Worm (Caenorhabditis elegans): ENCODE measurements around the gene srg-44.

srg-44 gene

ce11 chrV:17331340-17331739, 2.7 kb downstream of the srg-44 start, which contains the start of gene fbxa-185:
Gene fbxa-185 (plus strand): TSS chrV:17331640.
- TF ChIP-seq pag-3 (tag; optimal IDR thresholded peaks at IDR 0.05; ENCODE audit: borderline replicate concordance, insufficient read depth) (no peak), alr-1 (tag; optimal IDR thresholded peaks at IDR 0.05; ENCODE audit: borderline replicate concordance) (no peak), nhr-84 (tag; optimal IDR thresholded peaks at IDR 0.05) (no peak), mef-2 (tag; optimal IDR thresholded peaks at IDR 0.05) (no peak), hpl-2 (GFP tag; optimal IDR thresholded peaks at IDR 0.05) (no peak)

DNA sequence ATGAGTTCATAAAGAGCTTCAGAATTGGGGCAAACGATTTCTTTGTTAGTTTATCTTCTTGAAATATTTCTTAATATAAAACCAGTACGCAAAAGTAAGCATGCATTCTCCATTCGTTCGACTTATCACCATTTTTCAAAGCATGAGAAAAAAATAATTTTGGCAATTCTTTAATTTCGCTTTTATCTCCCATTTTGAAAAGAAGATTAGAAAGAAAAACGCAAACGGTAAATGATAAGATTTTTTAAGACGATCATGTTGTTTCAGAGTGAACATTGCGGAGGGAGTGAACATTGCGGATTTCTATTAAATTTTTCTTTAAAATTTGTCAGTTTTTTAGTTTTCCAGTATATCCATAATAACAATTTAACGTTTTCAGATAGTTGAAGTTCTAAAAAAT, 10.8 kb downstream of the srg-44 start:
- TF ChIP-seq elt-2 (tag; optimal IDR thresholded peaks at IDR 0.05) = peak; percentile 56
- no peak for TF ChIP-seq C16A3.4 (tag; optimal IDR thresholded peaks at IDR 0.05)

DNA sequence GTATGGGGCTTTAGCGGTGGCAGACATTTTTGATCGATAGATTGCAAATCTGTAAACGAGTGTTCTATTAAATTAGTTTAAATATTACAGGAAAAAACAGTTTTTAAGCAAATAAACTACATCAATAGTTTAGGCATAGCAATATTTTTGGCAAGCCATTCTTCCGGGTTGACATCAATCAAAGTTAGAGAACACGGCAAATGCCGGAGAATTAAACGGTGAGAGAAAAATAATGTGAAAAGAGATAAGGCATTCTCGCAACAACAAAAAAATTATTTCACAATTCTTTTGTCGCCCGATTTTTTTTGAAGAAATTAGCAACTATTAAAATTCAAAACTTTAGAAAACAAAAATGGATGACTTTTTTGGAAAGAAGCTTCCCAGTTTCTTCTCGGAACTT, 16.3 kb downstream of the srg-44 start, which contains the start of the genes fbxa-188 and fbxa-189:
Gene fbxa-188 (minus strand): TSS at position 51 of the 400 bp plus-strand sequence.
Gene fbxa-189 (plus strand): TSS at position 339 of the 400 bp plus-strand sequence.
- no peak for TF ChIP-seq blmp-1 (tag; optimal IDR thresholded peaks at IDR 0.05)
- TF ChIP-seq elt-2 (tag; optimal IDR thresholded peaks at IDR 0.05) = peak; percentile 31

ce11 chrV:17347602-17348001, 19.0 kb downstream of the srg-44 start, which contains the start of gene skr-5:
Gene skr-5 (plus strand): TSS chrV:17347902.
- TF ChIP-seq hpl-2 (GFP tag; optimal IDR thresholded peaks at IDR 0.05) (no peak), aly-2 (tag; optimal IDR thresholded peaks at IDR 0.05) (no peak), unc-30 (tag; optimal IDR thresholded peaks at IDR 0.05) (no peak), lsy-2 (tag; optimal IDR thresholded peaks at IDR 0.05) (no peak), nhr-28 (tag; optimal IDR thresholded peaks at IDR 0.05) (no peak), aha-1 (tag; optimal IDR thresholded peaks at IDR 0.05) (no peak)

DNA sequence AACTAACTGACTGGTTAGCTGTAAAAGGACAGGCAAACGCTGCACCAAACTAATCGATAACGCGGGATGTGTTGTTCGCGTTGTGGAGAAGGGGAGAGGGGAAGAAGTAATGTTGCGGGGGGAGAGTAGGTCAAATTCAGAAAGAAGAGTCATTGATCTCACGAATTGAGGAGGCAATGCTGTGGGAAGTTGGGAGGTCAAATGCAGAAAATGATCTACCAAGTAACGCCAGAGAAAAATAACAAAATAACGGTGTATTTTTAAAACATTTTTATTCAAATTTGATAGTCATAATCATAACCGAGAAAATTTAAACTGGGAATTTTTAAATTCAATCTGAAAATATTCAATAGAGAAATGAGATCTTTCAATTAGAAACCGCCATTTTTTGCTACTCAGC, 21.5 kb downstream of the srg-44 start, which contains the start of gene lsy-27:
Gene lsy-27 (minus strand): TSS at position 101 of the 400 bp plus-strand sequence.
- TF ChIP-seq C34B4.2 (tag; optimal IDR thresholded peaks at IDR 0.05) (no peak), ama-1 (optimal IDR thresholded peaks at IDR 0.05) (no peak), xbp-1 (tag; optimal IDR thresholded peaks at IDR 0.05) (no peak), lin-15B (tag; optimal IDR thresholded peaks at IDR 0.05) (no peak), ceh-82 (tag; optimal IDR thresholded peaks at IDR 0.05) (no peak)

DNA sequence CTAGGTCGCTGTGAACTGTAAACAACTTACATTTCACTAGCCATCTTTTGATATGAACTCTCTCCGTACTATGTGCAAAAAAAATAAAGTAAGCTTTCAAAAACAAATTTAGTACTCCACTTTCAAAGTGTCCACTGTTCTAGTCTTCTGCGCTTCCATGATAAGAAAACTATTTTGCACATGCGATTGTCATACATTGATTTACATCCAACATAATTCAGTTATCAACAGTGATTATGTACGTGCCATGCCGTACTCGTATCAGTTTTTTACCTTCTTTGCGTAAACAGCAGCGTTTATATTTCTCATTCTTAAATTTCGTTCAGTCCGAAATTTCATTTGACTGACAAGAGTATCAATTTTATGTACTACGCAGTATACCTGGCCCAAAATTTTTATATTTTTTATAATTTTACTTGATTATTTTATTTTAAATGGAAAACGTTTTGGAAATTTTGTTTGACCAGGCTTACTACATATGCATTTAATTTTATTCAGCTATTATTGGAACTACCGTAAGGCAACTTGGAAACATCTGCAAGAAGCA, 24.3 kb downstream of the srg-44 start, which contains the start of the genes fbxa-134 and F47H4.2:
Gene fbxa-134 (minus strand): TSS at position 44 of the 547 bp plus-strand sequence.
Gene F47H4.2 (plus strand): TSS at position 497 of the 547 bp plus-strand sequence.
- no peak for TF ChIP-seq pag-3 (tag; optimal IDR thresholded peaks at IDR 0.05; ENCODE audit: borderline replicate concordance, insufficient read depth)
- peak; percentile 78 for TF ChIP-seq elt-2 (tag; optimal IDR thresholded peaks at IDR 0.05)
- TF ChIP-seq lin-39 (tag; optimal IDR thresholded peaks at IDR 0.05) = no peak
- TF ChIP-seq pqm-1 (tag; optimal IDR thresholded peaks at IDR 0.05) = peak; percentile 51

ce11 chrV:17376639-17377038, 48.0 kb downstream of the srg-44 start, which contains the start of gene Y20C6A.1:
Gene Y20C6A.1 (minus strand): TSS chrV:17376745.
- TF ChIP-seq C34B4.2 (tag; optimal IDR thresholded peaks at IDR 0.05) (no peak), swsn-7 (tag; optimal IDR thresholded peaks at IDR 0.05) (no peak), elt-2 (tag; optimal IDR thresholded peaks at IDR 0.05) (peak; percentile 58)

DNA sequence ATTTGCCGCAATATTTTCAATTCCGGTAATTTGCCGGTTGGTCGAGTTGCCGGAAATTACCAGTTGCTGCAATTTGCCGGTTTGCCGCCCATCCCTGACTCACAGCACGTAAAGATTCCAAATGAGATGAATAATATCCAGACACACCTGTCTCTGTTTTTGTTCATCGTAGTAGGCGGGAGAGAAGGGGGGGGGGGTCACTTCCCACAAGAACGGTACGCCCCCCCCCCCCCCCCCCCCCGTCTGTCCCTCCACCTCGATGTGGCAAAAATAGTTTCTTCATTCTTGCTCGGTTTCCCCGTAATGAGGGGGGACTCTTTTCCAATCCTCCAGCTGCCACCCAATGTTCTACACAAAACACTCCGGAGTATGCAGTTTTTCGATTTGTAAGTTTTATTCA, 48.5 kb downstream of the srg-44 start, which contains the start of gene fbxb-7:
Gene fbxb-7 (plus strand): TSS at position 267 of the 400 bp plus-strand sequence.
- TF ChIP-seq ceh-8 (GFP tag; optimal IDR thresholded peaks at IDR 0.05) = peak; percentile 23
- TF ChIP-seq ces-1 (GFP tag; optimal IDR thresholded peaks at IDR 0.05) = no peak
- no peak for TF ChIP-seq tbx-2 (tag; optimal IDR thresholded peaks at IDR 0.05)
- TF ChIP-seq nhr-71 (tag; optimal IDR thresholded peaks at IDR 0.05) = no peak
- no peak for TF ChIP-seq ceh-63 (GFP tag; optimal IDR thresholded peaks at IDR 0.05)
